Fruit fly (Drosophila melanogaster): ENCODE results near the gene hng3.
A peak's percentile ranks its signal among the peaks of the same experiment; 100 is the strongest.

hng3 gene

dm6 chr3L:780867-781701 is 25.8 kb upstream of the hng3 start (continued):
- peak; percentile 93 for TF ChIP-seq bcd (GFP tag; optimal IDR thresholded peaks at IDR 0.05)
- peak; percentile 89 for TF ChIP-seq toy (GFP tag; IDR thresholded peaks at IDR 0.05)
- peak; percentile 95 for TF ChIP-seq CoRest (tag; optimal IDR thresholded peaks at IDR 0.05)
- peak; percentile 97 for TF ChIP-seq CG14441 (GFP tag; IDR thresholded peaks at IDR 0.05)
- TF ChIP-seq Adf1 (GFP tag; IDR thresholded peaks at IDR 0.05) = peak; percentile 90
- TF ChIP-seq CG12236 (GFP tag; optimal IDR thresholded peaks at IDR 0.05) = no peak
- peak; percentile 68 for TF ChIP-seq Lhr (GFP tag; optimal IDR thresholded peaks at IDR 0.05)
- TF ChIP-seq eyg (GFP tag; optimal IDR thresholded peaks at IDR 0.05) = no peak
- TF ChIP-seq CG15601 (tag; optimal IDR thresholded peaks at IDR 0.05) = peak; percentile 87
- peak; percentile 88 for TF ChIP-seq CG3065 (GFP tag; optimal IDR thresholded peaks at IDR 0.05)
- peak; percentile 98 for TF ChIP-seq vvl (GFP tag; IDR thresholded peaks at IDR 0.05)
- peak; percentile 65 for TF ChIP-seq CG4360 (GFP tag; IDR thresholded peaks at IDR 0.05)
- peak; percentile 50 for TF ChIP-seq kni (GFP tag; optimal IDR thresholded peaks at IDR 0.05)
- TF ChIP-seq CG6254 (GFP tag; optimal IDR thresholded peaks at IDR 0.05) = peak; percentile 53
- no peak for TF ChIP-seq zen2 (GFP tag; IDR thresholded peaks at IDR 0.05; ENCODE audit: partially characterized antibody)
- TF ChIP-seq croc (GFP tag; conservative IDR thresholded peaks at IDR 0.05) = peak; percentile 86
- peak; percentile 24; the same call in 1 of the 2 replicates for TF ChIP-seq Bgb (GFP tag; IDR thresholded peaks at IDR 0.05; ENCODE audit: partially characterized antibody)
- TF ChIP-seq ara (GFP tag; IDR thresholded peaks at IDR 0.05) = peak; percentile 96
- peak; percentile 89 for TF ChIP-seq CG10543 (GFP tag; optimal IDR thresholded peaks at IDR 0.05)
- TF ChIP-seq CG11085 (GFP tag; IDR thresholded peaks at IDR 0.05) = peak; percentile 91
- TF ChIP-seq CG2199 (GFP tag; IDR thresholded peaks at IDR 0.05) = peak; percentile 90
- peak; percentile 81 for TF ChIP-seq ewg (GFP tag; optimal IDR thresholded peaks at IDR 0.05)
- peak; percentile 86 for TF ChIP-seq Sox100B (GFP tag; optimal IDR thresholded peaks at IDR 0.05)
- TF ChIP-seq gcm2 (GFP tag; optimal IDR thresholded peaks at IDR 0.05) = peak; percentile 89
- peak; percentile 90 for TF ChIP-seq Chrac-16 (GFP tag; optimal IDR thresholded peaks at IDR 0.05)
- TF ChIP-seq CG30020 (tag; optimal IDR thresholded peaks at IDR 0.05) = peak; percentile 59
- TF ChIP-seq Doc2 (GFP tag; IDR thresholded peaks at IDR 0.05) = peak; percentile 81
- no peak for TF ChIP-seq CG7745 (tag; optimal IDR thresholded peaks at IDR 0.05)
- TF ChIP-seq CG13287 (GFP tag; IDR thresholded peaks at IDR 0.05; ENCODE audit: partially characterized antibody) = no peak
- peak; percentile 94 for TF ChIP-seq ase (GFP tag; IDR thresholded peaks at IDR 0.05)
- TF ChIP-seq CG16779 (GFP tag; IDR thresholded peaks at IDR 0.05) = peak; percentile 91
- no peak for TF ChIP-seq br (optimal IDR thresholded peaks at IDR 0.05)
- TF ChIP-seq CG4820 (GFP tag; optimal IDR thresholded peaks at IDR 0.05) = peak; percentile 82
- peak; percentile 95 for TF ChIP-seq B-H1 (GFP tag; IDR thresholded peaks at IDR 0.05)
- TF ChIP-seq ssp (GFP tag; IDR thresholded peaks at IDR 0.05) = peak; percentile 89
- TF ChIP-seq Dref (GFP tag; IDR thresholded peaks at IDR 0.05) = peak; percentile 30; the same call in 1 of the 2 replicates
- no peak for TF ChIP-seq CG8478 (optimal IDR thresholded peaks at IDR 0.05)
- peak; percentile 92 for TF ChIP-seq CG12155 (GFP tag; optimal IDR thresholded peaks at IDR 0.05)
- peak; percentile 95 for TF ChIP-seq CG30403 (GFP tag; optimal IDR thresholded peaks at IDR 0.05)
- peak; percentile 69 for TF ChIP-seq CG15011 (GFP tag; optimal IDR thresholded peaks at IDR 0.05)
- peak; percentile 95 for TF ChIP-seq so (GFP tag; IDR thresholded peaks at IDR 0.05)
- peak; percentile 93 for TF ChIP-seq peb (GFP tag; IDR thresholded peaks at IDR 0.05)
- peak in 1 of 3 experiments; percentile 79 for TF ChIP-seq lola (GFP tag; optimal IDR thresholded peaks at IDR 0.05)
- peak; percentile 97 for TF ChIP-seq CG11247 (GFP tag; IDR thresholded peaks at IDR 0.05)
- peak; percentile 71 for TF ChIP-seq HLH54F (GFP tag; optimal IDR thresholded peaks at IDR 0.05)
- peak; percentile 86 for TF ChIP-seq CG12299 (tag; optimal IDR thresholded peaks at IDR 0.05)
- peak; percentile 61 for TF ChIP-seq CG7786 (GFP tag; optimal IDR thresholded peaks at IDR 0.05)
- peak; percentile 66 for TF ChIP-seq CG16863 (GFP tag; optimal IDR thresholded peaks at IDR 0.05)
- no peak for TF ChIP-seq Dll (GFP tag; IDR thresholded peaks at IDR 0.05; ENCODE audit: partially characterized antibody)
- TF ChIP-seq Ets65A (GFP tag) = peak; percentile 94

Data from whole organism, embryonic.